Fruit fly (Drosophila melanogaster): ENCODE measurements around the gene kek3.

The kek3 gene

DNA sequence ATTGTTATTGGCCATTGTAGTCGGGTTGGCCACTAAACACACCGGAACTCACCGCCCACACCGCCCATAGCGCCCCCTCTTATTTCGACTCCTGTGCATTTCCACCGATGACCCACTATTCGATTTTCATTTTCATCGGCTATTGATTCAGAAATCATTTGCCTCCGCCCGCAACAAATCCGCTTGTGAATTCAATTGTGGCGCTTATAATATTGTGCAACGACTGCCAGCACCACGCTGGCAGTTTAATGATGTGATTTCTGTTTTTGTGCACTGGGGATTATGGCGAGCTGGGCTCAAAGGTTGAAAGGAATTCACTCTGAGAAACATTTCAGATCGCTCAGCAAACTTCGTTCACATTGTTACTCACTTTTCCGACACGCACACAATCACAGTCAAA is 2.5 kb upstream of the kek3 start, which contains the start of gene CG15256:
TSS of gene CG15256 (plus strand) at position 301 of the 400 bp plus-strand sequence.
- TF ChIP-seq fd59A (GFP tag; optimal IDR thresholded peaks at IDR 0.05) (no peak), Eip75B (GFP tag; optimal IDR thresholded peaks at IDR 0.05) (no peak), fkh (GFP tag; optimal IDR thresholded peaks at IDR 0.05) (no peak), CG7368 (GFP tag; optimal IDR thresholded peaks at IDR 0.05) (no peak), salr (GFP tag; optimal IDR thresholded peaks at IDR 0.05) (no peak), esn (GFP tag; optimal IDR thresholded peaks at IDR 0.05) (no peak), CG6854 (GFP tag; optimal IDR thresholded peaks at IDR 0.05) (no peak), eg (GFP tag; IDR thresholded peaks at IDR 0.05) (no peak), spab (GFP tag; optimal IDR thresholded peaks at IDR 0.05) (no peak), CG3032 (tag; optimal IDR thresholded peaks at IDR 0.05) (no peak)

DNA sequence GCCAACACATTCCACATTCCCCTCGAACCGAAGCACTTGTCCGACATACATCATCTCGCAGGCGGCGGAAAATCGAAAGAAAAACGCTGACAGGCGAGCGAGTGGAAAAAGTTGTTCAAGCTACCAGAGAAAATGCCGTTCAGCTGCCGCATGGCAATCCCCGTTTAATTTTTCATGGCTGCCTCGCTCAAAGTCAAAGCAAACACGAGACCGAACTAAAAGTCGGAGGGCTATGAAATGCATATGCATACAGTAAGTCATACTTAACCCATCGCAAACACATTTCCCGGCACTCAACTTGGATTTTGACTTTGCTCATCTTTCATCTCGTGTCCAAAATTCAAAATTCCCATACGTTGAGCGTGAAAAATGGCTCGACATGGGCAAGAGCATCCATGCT is 3.2 kb downstream of the kek3 start:
- no peak for TF ChIP-seq fkh (GFP tag; optimal IDR thresholded peaks at IDR 0.05)
- TF ChIP-seq vri (GFP tag; optimal IDR thresholded peaks at IDR 0.05): no peak
- TF ChIP-seq net (GFP tag; optimal IDR thresholded peaks at IDR 0.05): no peak
- TF ChIP-seq Hr39 (GFP tag; optimal IDR thresholded peaks at IDR 0.05): no peak
- TF ChIP-seq salr (GFP tag; optimal IDR thresholded peaks at IDR 0.05): no peak

- TF ChIP-seq lz (GFP tag; optimal IDR thresholded peaks at IDR 0.05): no peak
- peak; percentile 38 for TF ChIP-seq svp (GFP tag)
Measured at dm6 chr2L:15609139-15609538, 56.6 kb downstream of the kek3 start.

- TF ChIP-seq fd59A (GFP tag; optimal IDR thresholded peaks at IDR 0.05): no peak
- peak; percentile 91 for TF ChIP-seq vri (GFP tag; optimal IDR thresholded peaks at IDR 0.05)
- TF ChIP-seq Eip93F (GFP tag; optimal IDR thresholded peaks at IDR 0.05): no peak
- no peak for TF ChIP-seq svp (GFP tag)
- no peak for TF ChIP-seq Eip75B (GFP tag; optimal IDR thresholded peaks at IDR 0.05)
- TF ChIP-seq lz (GFP tag; optimal IDR thresholded peaks at IDR 0.05): no peak
- no peak for TF ChIP-seq CG3032 (tag; optimal IDR thresholded peaks at IDR 0.05)
- no peak for TF ChIP-seq CG6808 (GFP tag; optimal IDR thresholded peaks at IDR 0.05)
Measured at dm6 chr2L:15611669-15612308, 59.3 kb downstream of the kek3 start, which contains the start of gene CG15255. Gene CG15255, minus strand, starts transcription at chr2L:15611719.

DNA sequence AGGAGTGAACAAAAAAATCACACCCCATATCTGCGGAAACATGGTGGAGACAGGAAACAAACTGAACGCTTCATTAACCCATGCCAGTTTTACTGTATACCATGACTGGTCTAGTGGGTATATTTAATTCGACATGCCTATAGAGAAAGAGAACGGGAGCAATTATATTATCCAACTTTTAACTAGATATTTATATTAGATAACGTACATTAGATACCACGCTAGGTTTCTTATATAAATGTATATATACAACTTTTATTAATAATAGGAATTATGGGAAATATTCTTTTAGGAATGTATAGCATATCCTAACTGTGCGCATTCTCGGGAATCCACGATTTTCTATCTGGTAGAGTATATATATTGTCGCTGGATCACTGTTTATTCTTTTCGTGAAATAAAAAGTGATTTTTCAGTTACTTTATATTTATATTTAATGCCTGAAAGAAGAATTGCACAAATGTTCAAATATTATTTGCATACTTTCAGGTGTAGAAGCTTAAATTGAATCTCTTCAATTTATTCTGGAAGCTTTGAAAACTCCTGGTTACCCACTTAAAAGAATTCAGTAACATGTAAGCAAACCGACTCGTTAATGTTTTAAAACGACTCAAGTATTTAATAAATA is 60.9 kb downstream of the kek3 start, which contains the start of gene Semp1:
TSS of gene Semp1 (minus strand) at position 51 of the 628 bp plus-strand sequence.
- TF ChIP-seq Ets21C (GFP tag; optimal IDR thresholded peaks at IDR 0.05) (no peak), CG31627 (GFP tag; optimal IDR thresholded peaks at IDR 0.05) (no peak), Eip78C (GFP tag) (no peak), Sox15 (GFP tag; optimal IDR thresholded peaks at IDR 0.05) (no peak), achi (GFP tag; optimal IDR thresholded peaks at IDR 0.05) (no peak), vri (GFP tag; optimal IDR thresholded peaks at IDR 0.05) (no peak), CG8119 (GFP tag; IDR thresholded peaks at IDR 0.05) (no peak), CG11294 (GFP tag; IDR thresholded peaks at IDR 0.05) (no peak), pdm3 (GFP tag; optimal IDR thresholded peaks at IDR 0.05) (no peak), cyc (GFP tag; optimal IDR thresholded peaks at IDR 0.05) (no peak), Ets96B (tag; optimal IDR thresholded peaks at IDR 0.05) (no peak), Gug (GFP tag; IDR thresholded peaks at IDR 0.05) (no peak), Sox102F (GFP tag; optimal IDR thresholded peaks at IDR 0.05) (no peak), CG11902 (GFP tag; optimal IDR thresholded peaks at IDR 0.05) (no peak), fkh (GFP tag; optimal IDR thresholded peaks at IDR 0.05) (no peak), CG8319 (GFP tag; optimal IDR thresholded peaks at IDR 0.05) (no peak), acj6 (GFP tag; optimal IDR thresholded peaks at IDR 0.05) (no peak), fd85E (GFP tag; optimal IDR thresholded peaks at IDR 0.05) (no peak), CG34406 (GFP tag; optimal IDR thresholded peaks at IDR 0.05) (no peak), fd59A (GFP tag; optimal IDR thresholded peaks at IDR 0.05) (no peak)
